Fruit fly (Drosophila melanogaster) whole organism, embryonic: Measurements from ENCODE around the gene CG33110.

Experiments
- Atf-2 ChIP-seq: fragments of 200-800 bp; sonication (Bioruptor generic); optimal IDR thresholded peaks from 2 replicates; lab custom pipeline; 2016; ENCODE audit warnings: missing biosample characterization, missing genetic modification characterization
- Bdp1 ChIP-seq: fragments of 200-800 bp; sonication (Bioruptor generic); optimal IDR thresholded peaks from 3 replicates; lab custom pipeline; 2016; ENCODE audit warnings: missing biosample characterization, missing genetic modification characterization
- CG10267 ChIP-seq: fragments of 200-800 bp; sonication (Bioruptor generic); optimal IDR thresholded peaks from 2 replicates; lab custom pipeline; 2018; ENCODE audit warnings: missing biosample characterization, mild to moderate bottlenecking, missing genetic modification characterization, moderate library complexity
- CG10321 ChIP-seq: fragments of 200-800 bp; sonication (Bioruptor generic); IDR thresholded peaks from 2 replicates; pipeline ENCODE4 v1.3.6; 2022; ENCODE audit warnings: missing biosample characterization, missing genetic modification characterization
- CG10543 ChIP-seq: fragments of 200-800 bp; sonication (Bioruptor generic); optimal IDR thresholded peaks from 3 replicates; lab custom pipeline; 2017; ENCODE audit warnings: missing biosample characterization, mild to moderate bottlenecking, missing genetic modification characterization, moderate library complexity
- CG12104 ChIP-seq: fragments of 200-800 bp; sonication (Bioruptor generic); optimal IDR thresholded peaks from 3 replicates; lab custom pipeline; 2016; ENCODE audit warnings: missing biosample characterization, missing genetic modification characterization
- CG1529 ChIP-seq: fragments of 200-800 bp; sonication (Bioruptor generic); optimal IDR thresholded peaks from 3 replicates; lab custom pipeline; 2018; ENCODE audit warnings: missing biosample characterization, missing genetic modification characterization
- CG16815 ChIP-seq: fragments of 200-800 bp; sonication (Bioruptor generic); optimal IDR thresholded peaks from 3 replicates; lab custom pipeline; 2017; ENCODE audit warnings: missing biosample characterization, mild to moderate bottlenecking, missing genetic modification characterization
- CG17328 ChIP-seq: fragments of 200-800 bp; sonication (Bioruptor generic); IDR thresholded peaks from 2 replicates; pipeline ENCODE4 v1.3.6; 2022; ENCODE audit warnings: missing biosample characterization, missing genetic modification characterization
- CG17361 ChIP-seq: fragments of 200-800 bp; sonication (Bioruptor generic); IDR thresholded peaks from 3 replicates; pipeline ENCODE4 v1.3.6; 2022; ENCODE audit warnings: missing biosample characterization, missing genetic modification characterization
- CG17568 ChIP-seq: fragments of 200-800 bp; sonication (Bioruptor generic); optimal IDR thresholded peaks from 2 replicates; lab custom pipeline; 2018; ENCODE audit warnings: missing biosample characterization, mild to moderate bottlenecking, missing genetic modification characterization, moderate library complexity
- CG2120 ChIP-seq: fragments of 200-800 bp; sonication (Bioruptor generic); optimal IDR thresholded peaks from 3 replicates; lab custom pipeline; 2016; ENCODE audit warnings: missing biosample characterization, missing genetic modification characterization
- CG2202 ChIP-seq: fragments of 200-800 bp; sonication (Bioruptor generic); optimal IDR thresholded peaks from 2 replicates; lab custom pipeline; 2018; ENCODE audit warnings: missing biosample characterization, mild to moderate bottlenecking, missing genetic modification characterization
- CG2712 ChIP-seq: fragments of 200-800 bp; optimal IDR thresholded peaks from 3 replicates; lab custom pipeline; 2019; ENCODE audit warnings: missing biosample characterization, mild to moderate bottlenecking, missing genetic modification characterization, moderate library complexity
- CG30020 ChIP-seq: fragments of 200-800 bp; optimal IDR thresholded peaks from 2 replicates; lab custom pipeline; 2019; ENCODE audit warnings: missing biosample characterization, mild to moderate bottlenecking, missing genetic modification characterization, moderate library complexity
- CG32772 ChIP-seq: fragments of 200-800 bp; sonication (Bioruptor generic); IDR thresholded peaks from 2 replicates; pipeline ENCODE4 v1.3.6; 2022; ENCODE audit warnings: missing biosample characterization, missing genetic modification characterization
- CG3407 ChIP-seq: fragments of 200-800 bp; sonication (Bioruptor generic); optimal IDR thresholded peaks from 2 replicates; lab custom pipeline; 2018; ENCODE audit warnings: missing biosample characterization, mild to moderate bottlenecking, missing genetic modification characterization
- CG34422 ChIP-seq: fragments of 200-800 bp; sonication (Bioruptor generic); IDR thresholded peaks from 3 replicates; pipeline ENCODE4 v1.3.6; 2022; ENCODE audit warnings: missing biosample characterization, missing genetic modification characterization
- CG3995 ChIP-seq: fragments of 200-800 bp; sonication (Bioruptor generic); optimal IDR thresholded peaks from 3 replicates; lab custom pipeline; 2016; ENCODE audit warnings: missing biosample characterization, missing genetic modification characterization
- CG5953 ChIP-seq: fragments of 200-800 bp; sonication (Bioruptor generic); IDR thresholded peaks from 2 replicates; pipeline ENCODE4 v1.3.6; 2022; ENCODE audit warnings: missing biosample characterization, missing genetic modification characterization
- CG6254 ChIP-seq: fragments of 200-800 bp; sonication (Bioruptor generic); optimal IDR thresholded peaks from 3 replicates; lab custom pipeline; 2017; ENCODE audit warnings: mild to moderate bottlenecking, missing biosample characterization, missing genetic modification reagents, missing genetic modification characterization
- CG7556 ChIP-seq: fragments of 200-800 bp; sonication (Bioruptor generic); optimal IDR thresholded peaks from 2 replicates; lab custom pipeline; 2017; ENCODE audit warnings: missing biosample characterization, mild to moderate bottlenecking, missing genetic modification characterization
- CG9609 ChIP-seq: fragments of 200-800 bp; sonication (Bioruptor generic); optimal IDR thresholded peaks from 3 replicates; lab custom pipeline; 2016; ENCODE audit warnings: missing biosample characterization, missing genetic modification characterization
- CTCF ChIP-seq: fragments of 200-800 bp; sonication (Bioruptor generic); optimal IDR thresholded peaks from 2 replicates; lab custom pipeline; 2017; ENCODE audit warnings: missing biosample characterization, mild to moderate bottlenecking, missing genetic modification characterization, moderate library complexity
- D19B ChIP-seq: fragments of 200-800 bp; sonication (Bioruptor generic); optimal IDR thresholded peaks from 2 replicates; lab custom pipeline; 2017; ENCODE audit warnings: missing biosample characterization, mild to moderate bottlenecking, missing genetic modification characterization
- Dad ChIP-seq: fragments of 200-800 bp; sonication (Bioruptor generic); optimal IDR thresholded peaks from 3 replicates; lab custom pipeline; 2016; ENCODE audit warnings: missing biosample characterization, missing genetic modification characterization
- Dip2 ChIP-seq: fragments of 200-800 bp; sonication (Bioruptor generic); IDR thresholded peaks from 2 replicates; pipeline ENCODE4 v1.3.6; 2022; ENCODE audit warnings: missing biosample characterization, missing genetic modification characterization
- Ets65A ChIP-seq: fragments of 200-800 bp; sonication (Bioruptor generic); peaks from one replicate; lab custom pipeline; 2016; ENCODE audit warnings: missing biosample characterization, missing genetic modification characterization
- Fer2 ChIP-seq: fragments of 200-800 bp; sonication (Bioruptor generic); optimal IDR thresholded peaks from 2 replicates; lab custom pipeline; 2018; ENCODE audit warnings: missing biosample characterization, mild to moderate bottlenecking, missing genetic modification characterization, moderate library complexity
- Kr ChIP-seq: fragments of 200-800 bp; sonication (Bioruptor generic); optimal IDR thresholded peaks from 2 replicates; lab custom pipeline; 2017; ENCODE audit warnings: missing biosample characterization, mild to moderate bottlenecking, missing genetic modification characterization
- Lhr ChIP-seq: fragments of 200-800 bp; sonication (Bioruptor generic); optimal IDR thresholded peaks from 3 replicates; lab custom pipeline; 2017; ENCODE audit warnings: mild to moderate bottlenecking, missing biosample characterization, missing genetic modification reagents, missing genetic modification characterization
- MESR4 ChIP-seq: fragments of 200-800 bp; sonication (Bioruptor generic); optimal IDR thresholded peaks from 2 replicates; lab custom pipeline; 2018; ENCODE audit warnings: missing biosample characterization, mild to moderate bottlenecking, missing genetic modification characterization, moderate library complexity
- Nf-YA ChIP-seq: fragments of 200-800 bp; sonication (Bioruptor generic); IDR thresholded peaks from 2 replicates; pipeline ENCODE4 v1.3.6; 2022; ENCODE audit warnings: missing biosample characterization, missing genetic modification characterization
- Opbp ChIP-seq: fragments of 200-800 bp; sonication (Bioruptor generic); IDR thresholded peaks from 3 replicates; pipeline ENCODE4 v1.3.6; 2022; ENCODE audit warnings: missing biosample characterization, missing genetic modification characterization; ENCODE audit not compliant: partially characterized antibody
- Stat92E ChIP-seq, 3 experiments: fragments of >200 bp in 2 of 3; fragments of 200-800 bp in 1 of 3; sonication (Bioruptor generic) in 1 of 3; optimal IDR thresholded peaks; 2 replicates each; lab custom pipeline; 2017 to 2019; ENCODE audit warnings: missing biosample characterization in 3 of 3, missing genetic modification characterization in 3 of 3, mild to moderate bottlenecking in 1 of 3, moderate library complexity in 1 of 3
- Usf ChIP-seq: fragments of 200-800 bp; sonication (Bioruptor generic); optimal IDR thresholded peaks from 2 replicates; lab custom pipeline; 2017; ENCODE audit warnings: missing genotype, missing biosample characterization, missing genetic modification characterization
- abd-A ChIP-seq: fragments of 200-800 bp; sonication (Bioruptor generic); optimal IDR thresholded peaks from 3 replicates; lab custom pipeline; 2019; ENCODE audit warnings: missing biosample characterization, mild to moderate bottlenecking, missing genetic modification characterization, moderate library complexity
- amos ChIP-seq: fragments of 200-800 bp; sonication (Bioruptor generic); IDR thresholded peaks from 2 replicates; pipeline ENCODE4 v1.3.6; 2022; ENCODE audit warnings: missing biosample characterization, missing genetic modification characterization; ENCODE audit not compliant: partially characterized antibody
- cad ChIP-seq: fragments of >200 bp; optimal IDR thresholded peaks from 2 replicates; lab custom pipeline; 2017; ENCODE audit warnings: missing biosample characterization, missing genetic modification characterization
- danr ChIP-seq: fragments of 200-800 bp; sonication (Bioruptor generic); IDR thresholded peaks from 2 replicates; pipeline ENCODE4 v1.3.6; 2022; ENCODE audit warnings: missing biosample characterization, missing genetic modification characterization
- emc ChIP-seq: fragments of 200-800 bp; sonication (Bioruptor generic); optimal IDR thresholded peaks from 2 replicates; lab custom pipeline; 2016; ENCODE audit warnings: missing biosample characterization, missing genetic modification characterization
- jumu ChIP-seq: fragments of 200-800 bp; sonication (Bioruptor generic); optimal IDR thresholded peaks from 3 replicates; lab custom pipeline; 2016; ENCODE audit warnings: missing biosample characterization, missing genetic modification characterization
- ken ChIP-seq: fragments of 200-800 bp; sonication (Bioruptor generic); IDR thresholded peaks from 3 replicates; pipeline ENCODE4 v1.3.6; 2022; ENCODE audit warnings: missing biosample characterization, missing genetic modification characterization
- luna ChIP-seq: fragments of 200-800 bp; sonication (Bioruptor generic); optimal IDR thresholded peaks from 2 replicates; lab custom pipeline; 2016; ENCODE audit warnings: missing biosample characterization, missing genetic modification characterization
- tap ChIP-seq: fragments of 200-800 bp; optimal IDR thresholded peaks from 3 replicates; lab custom pipeline; 2019; ENCODE audit warnings: missing biosample characterization, mild to moderate bottlenecking, missing genetic modification characterization, moderate library complexity
- trem ChIP-seq: fragments of 200-800 bp; optimal IDR thresholded peaks from 3 replicates; lab custom pipeline; 2019; ENCODE audit warnings: missing biosample characterization, mild to moderate bottlenecking, missing genetic modification characterization, moderate library complexity
- tup ChIP-seq: fragments of 200-800 bp; sonication (Bioruptor generic); optimal IDR thresholded peaks from 2 replicates; lab custom pipeline; 2016; ENCODE audit warnings: missing biosample characterization, mild to moderate bottlenecking, missing genetic modification characterization, moderate library complexity
- vfl ChIP-seq: fragments of 200-800 bp; sonication (Bioruptor generic); optimal IDR thresholded peaks from 2 replicates; lab custom pipeline; 2016; ENCODE audit warnings: missing biosample characterization, missing genetic modification characterization
- wor ChIP-seq: fragments of 200-800 bp; sonication (Bioruptor generic); IDR thresholded peaks from 2 replicates; pipeline ENCODE4 v1.3.6; 2022; ENCODE audit warnings: missing biosample characterization, missing genetic modification characterization
- yki ChIP-seq: fragments of >200 bp; optimal IDR thresholded peaks from 3 replicates; lab custom pipeline; 2018
- zfh2 ChIP-seq: fragments of 200-800 bp; sonication (Bioruptor generic); optimal IDR thresholded peaks from 2 replicates; lab custom pipeline; 2016; ENCODE audit warnings: missing biosample characterization, missing genetic modification characterization

Gene CG33110

dm6 chr3R:22590668-22591275, 20.8 kb downstream of the CG33110 start (continued):
- TF ChIP-seq D19B (GFP tag; lab: Kevin White, UChicago) (peak; percentile 89), CG16815 (peak; percentile 62), CG30020 (tag; lab: Kevin White, UChicago) (peak; percentile 20), Dip2 (no peak), CG2712 (tag; lab: Kevin White, UChicago) (peak; percentile 83), CG2202 (peak; percentile 50), Stat92E (GFP tag; optimal IDR thresholded peaks at IDR 0.05; lab: Kevin White, UChicago) (peak in 1 of 3 experiments; percentile 80), danr (GFP tag; lab: Robert Waterston, UW) (no peak), CG10321 (no peak), cad (GFP tag; lab: Kevin White, UChicago) (no peak), trem (tag; lab: Kevin White, UChicago) (peak; percentile 52), amos (no peak), CG17361 (GFP tag; lab: Robert Waterston, UW) (peak; percentile 88), CG5953 (GFP tag; lab: Robert Waterston, UW) (peak; percentile 22; the same call in 1 of the 2 replicates), CTCF (no peak), wor (GFP tag; lab: Robert Waterston, UW) (peak; percentile 68), tup (GFP tag; lab: Kevin White, UChicago) (no peak), CG17328 (peak; percentile 42; the same call in 1 of the 2 replicates), CG32772 (GFP tag; lab: Robert Waterston, UW) (peak; percentile 33; the same call in 1 of the 2 replicates), zfh2 (GFP tag; lab: Kevin White, UChicago) (no peak), tap (peak; percentile 46), Bdp1 (GFP tag; lab: Kevin White, UChicago) (peak; percentile 32), Nf-YA (no peak), yki (lab: Kevin White, UChicago) (no peak), CG34422 (GFP tag; lab: Robert Waterston, UW) (no peak), Ets65A (peak; percentile 79), CG6254 (GFP tag; lab: Kevin White, UChicago) (peak; percentile 69), CG9609 (GFP tag; lab: Kevin White, UChicago) (peak; percentile 1), MESR4 (GFP tag; lab: Kevin White, UChicago) (no peak), Atf-2 (GFP tag; lab: Kevin White, UChicago) (peak; percentile 57), CG3407 (GFP tag; lab: Kevin White, UChicago) (peak; percentile 65), CG3995 (GFP tag; lab: Kevin White, UChicago) (no peak), CG10267 (peak; percentile 65), vfl (GFP tag; lab: Kevin White, UChicago) (no peak), Opbp (no peak), Kr (GFP tag; lab: Kevin White, UChicago) (no peak), abd-A (no peak), CG7556 (GFP tag; lab: Kevin White, UChicago) (peak; percentile 82), emc (no peak), Usf (GFP tag; lab: Kevin White, UChicago) (peak; percentile 35), Fer2 (tag; lab: Kevin White, UChicago) (no peak), jumu (GFP tag; lab: Kevin White, UChicago) (peak; percentile 34), CG17568 (no peak), Lhr (GFP tag; lab: Kevin White, UChicago) (peak; percentile 71), CG2120 (GFP tag; lab: Kevin White, UChicago) (peak; percentile 15), CG12104 (GFP tag; lab: Kevin White, UChicago) (peak; percentile 61), CG10543 (GFP tag; lab: Kevin White, UChicago) (no peak), CG1529 (GFP tag; lab: Kevin White, UChicago) (peak; percentile 71), ken (GFP tag; lab: Robert Waterston, UW) (0 out of 3 replicates have a peak, but pooled peaks have one; percentile 55), Dad (GFP tag; lab: Kevin White, UChicago) (no peak), luna (GFP tag; lab: Kevin White, UChicago) (no peak)
